Fruit fly (Drosophila melanogaster): ENCODE data around the gene CG9967.

Gene CG9967

dm6 chr2L:2357228-2357656 is at the start of gene CG9967 (continued):
- TF ChIP-seq ranshi (GFP tag; IDR thresholded peaks at IDR 0.05), result no peak
- no peak for TF ChIP-seq B-H2 (GFP tag; optimal IDR thresholded peaks at IDR 0.05)
- peak; percentile 38; the same call in 1 of the 3 replicates for TF ChIP-seq CG16813 (GFP tag; IDR thresholded peaks at IDR 0.05; ENCODE audit: partially characterized antibody)
- peak; percentile 48; the same call in 1 of the 3 replicates for TF ChIP-seq CG34224 (GFP tag; IDR thresholded peaks at IDR 0.05; ENCODE audit: partially characterized antibody)
- no peak for TF ChIP-seq CG5180 (GFP tag; optimal IDR thresholded peaks at IDR 0.05)
- TF ChIP-seq CG10147 (GFP tag; optimal IDR thresholded peaks at IDR 0.05), result no peak
- TF ChIP-seq H2.0 (GFP tag; IDR thresholded peaks at IDR 0.05), result no peak
- peak; percentile 21 for TF ChIP-seq CG30403 (GFP tag; optimal IDR thresholded peaks at IDR 0.05)

DNA sequence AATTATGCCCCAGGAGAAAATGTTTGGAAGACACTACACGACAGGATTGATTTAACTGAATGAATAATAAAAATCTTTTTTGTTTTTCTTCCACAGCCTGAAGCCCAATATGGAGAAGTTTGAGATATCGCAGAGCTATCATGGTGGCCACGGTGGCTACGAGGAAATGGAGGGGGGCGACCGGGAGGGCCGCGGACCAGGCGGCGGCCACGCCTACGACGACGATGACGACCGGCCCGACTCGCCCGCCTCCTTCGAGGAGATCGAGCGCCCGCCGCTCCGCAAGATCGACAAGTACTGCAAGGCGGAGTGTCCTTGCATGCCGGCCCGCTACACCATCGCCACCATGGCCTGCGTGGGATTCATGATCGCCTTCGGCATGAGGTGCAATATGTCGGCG is 47.5 kb upstream of the CG9967 start:
- TF ChIP-seq CG8290 (GFP tag; optimal IDR thresholded peaks at IDR 0.05) (no peak), CG8290 (tag; optimal IDR thresholded peaks at IDR 0.05) (no peak), Hr39 (optimal IDR thresholded peaks at IDR 0.05) (peak; percentile 66)

DNA sequence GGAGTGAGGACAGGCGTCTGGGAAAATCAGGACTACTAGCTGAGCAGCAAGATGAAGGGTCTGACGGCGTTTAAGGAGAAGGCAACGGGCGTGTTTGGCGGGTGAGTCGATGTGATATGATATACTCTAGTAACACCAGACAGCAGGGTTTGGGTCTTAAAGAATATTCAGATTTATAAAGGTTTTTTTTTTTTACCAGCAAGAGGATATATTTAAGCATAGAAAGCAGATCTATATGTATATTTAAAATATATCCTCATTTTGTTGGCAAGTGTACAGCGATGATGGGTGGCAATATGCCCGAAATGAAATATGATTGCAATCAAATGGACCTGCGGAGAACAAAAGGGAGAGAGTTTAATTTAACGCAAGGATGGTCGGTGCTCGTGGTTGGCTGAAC is 45.0 kb upstream of the CG9967 start:
- 0 out of 2 replicates have a peak, but pooled peaks have one; percentile 19 for TF ChIP-seq CG32532 (GFP tag; IDR thresholded peaks at IDR 0.05)
- TF ChIP-seq esg (GFP tag; conservative IDR thresholded peaks at IDR 0.05), result peak; percentile 43; the same call in 1 of the 2 replicates
- peak; percentile 14 for TF ChIP-seq Ssrp (tag; optimal IDR thresholded peaks at IDR 0.05)
- peak; percentile 15 for TF ChIP-seq ind (GFP tag; optimal IDR thresholded peaks at IDR 0.05)
- no peak for TF ChIP-seq tin (GFP tag; optimal IDR thresholded peaks at IDR 0.05)
- peak; percentile 48; the same call in 1 of the 2 replicates for TF ChIP-seq Nf-YA (GFP tag; IDR thresholded peaks at IDR 0.05)
- no peak for TF ChIP-seq CG3163 (GFP tag; optimal IDR thresholded peaks at IDR 0.05)
- TF ChIP-seq Deaf1 (tag; optimal IDR thresholded peaks at IDR 0.05), result no peak
- no peak for TF ChIP-seq mld (GFP tag; IDR thresholded peaks at IDR 0.05; ENCODE audit: partially characterized antibody)
- TF ChIP-seq B-H1 (GFP tag; IDR thresholded peaks at IDR 0.05), result no peak; the same call in 2 of the 3 replicates
- peak; percentile 57 for TF ChIP-seq Ptx1 (GFP tag; IDR thresholded peaks at IDR 0.05)
- 0 out of 2 replicates have a peak, but pooled peaks have one; percentile 38 for TF ChIP-seq ara (GFP tag; IDR thresholded peaks at IDR 0.05)
- peak; percentile 45; the same call in 1 of the 2 replicates for TF ChIP-seq Awh (GFP tag; IDR thresholded peaks at IDR 0.05)
- peak; percentile 20 for TF ChIP-seq CG9817 (tag; optimal IDR thresholded peaks at IDR 0.05)
- no peak for TF ChIP-seq sna (GFP tag; IDR thresholded peaks at IDR 0.05; ENCODE audit: partially characterized antibody)
- no peak for TF ChIP-seq fu2 (GFP tag; optimal IDR thresholded peaks at IDR 0.05)
- peak; percentile 36 for TF ChIP-seq lab (GFP tag; optimal IDR thresholded peaks at IDR 0.05)
- no peak for TF ChIP-seq CG10147 (GFP tag; optimal IDR thresholded peaks at IDR 0.05)
- TF ChIP-seq CG13123 (GFP tag; optimal IDR thresholded peaks at IDR 0.05), result no peak
- TF ChIP-seq CG2678 (tag; optimal IDR thresholded peaks at IDR 0.05), result no peak
- TF ChIP-seq CG6683 (GFP tag; optimal IDR thresholded peaks at IDR 0.05), result no peak
- TF ChIP-seq CG31224 (GFP tag; IDR thresholded peaks at IDR 0.05), result no peak
- TF ChIP-seq CG6765 (GFP tag; optimal IDR thresholded peaks at IDR 0.05), result no peak
- TF ChIP-seq CG18599 (GFP tag; optimal IDR thresholded peaks at IDR 0.05), result peak; percentile 60
- no peak for TF ChIP-seq ase (GFP tag; IDR thresholded peaks at IDR 0.05)
- no peak for TF ChIP-seq CG3065 (GFP tag; optimal IDR thresholded peaks at IDR 0.05)
- TF ChIP-seq ash1 (GFP tag; optimal IDR thresholded peaks at IDR 0.05), result no peak
- TF ChIP-seq E2f1 (GFP tag; IDR thresholded peaks at IDR 0.05), result no peak
- TF ChIP-seq CG8281 (tag; optimal IDR thresholded peaks at IDR 0.05), result no peak
- TF ChIP-seq row (GFP tag; IDR thresholded peaks at IDR 0.05), result peak; percentile 48; the same call in 2 of the 3 replicates
- TF ChIP-seq CG14667 (GFP tag; IDR thresholded peaks at IDR 0.05), result 0 out of 2 replicates have a peak, but pooled peaks have one; percentile 20
- no peak for TF ChIP-seq CG12769 (tag; optimal IDR thresholded peaks at IDR 0.05)
- no peak for TF ChIP-seq exex (tag; optimal IDR thresholded peaks at IDR 0.05)
- no peak; the same call in 2 of the 3 replicates for TF ChIP-seq CG7357 (GFP tag; IDR thresholded peaks at IDR 0.05)
- no peak for TF ChIP-seq CG8388 (GFP tag; optimal IDR thresholded peaks at IDR 0.05)
- no peak for TF ChIP-seq CG11560 (tag; IDR thresholded peaks at IDR 0.05)
- no peak for TF ChIP-seq CG8944 (GFP tag; optimal IDR thresholded peaks at IDR 0.05)
- TF ChIP-seq Adf1 (GFP tag; IDR thresholded peaks at IDR 0.05), result no peak
